Worm (Caenorhabditis elegans) whole organism, young adult: ENCODE results near the gene nol-56.

ENCODE experiments used
- T26A5.8 ChIP-seq: sonication (generic microtip); optimal IDR thresholded peaks from 2 replicates; lab custom pipeline; 2016; ENCODE audit warnings: missing genetic modification characterization, missing compliant biosample characterization
- cebp-1 ChIP-seq, 2 experiments: fragments of 200-800 bp in 1 of 2; sonication (Bioruptor generic) in 1 of 2; sonication (generic microtip) in 1 of 2; IDR thresholded peaks in 1 of 2; optimal IDR thresholded peaks in 1 of 2; 2 replicates each; pipeline versions ENCODE4 v1.3.6 to Lab custom; 2017 to 2022; ENCODE audit warnings: missing compliant biosample characterization in 2 of 2, missing genetic modification characterization in 2 of 2, mild to moderate bottlenecking in 1 of 2, missing genetic modification reagents in 1 of 2, moderate library complexity in 1 of 2
- him-1 ChIP-seq: sonication (generic microtip); optimal IDR thresholded peaks from 2 replicates; lab custom pipeline; 2016; ENCODE audit warnings: missing genotype, missing genetic modification reagents, missing genetic modification characterization, missing compliant biosample characterization
- lin-40 ChIP-seq: sonication (generic microtip); optimal IDR thresholded peaks from 2 replicates; lab custom pipeline; 2016; ENCODE audit warnings: missing genetic modification characterization, mild to moderate bottlenecking, missing compliant biosample characterization, missing genotype, missing genetic modification reagents
- lsy-27 ChIP-seq: sonication (generic microtip); optimal IDR thresholded peaks from 2 replicates; lab custom pipeline; 2017; ENCODE audit warnings: missing genetic modification characterization, mild to moderate bottlenecking, missing compliant biosample characterization, antibody characterized with exemption, missing genotype, borderline replicate concordance; ENCODE audit not compliant: insufficient read depth
- nhr-90 ChIP-seq: sonication (generic microtip); optimal IDR thresholded peaks from 2 replicates; lab custom pipeline; 2016; ENCODE audit warnings: missing genotype, mild to moderate bottlenecking, missing genetic modification characterization, missing compliant biosample characterization
- pha-4 ChIP-seq: fragments of 150-350 bp; sonication (generic microtip); optimal IDR thresholded peaks from 2 replicates; lab custom pipeline; 2014; ENCODE audit warnings: missing biosample characterization, missing genetic modification reagents, missing genetic modification characterization
- snpc-4 ChIP-seq, 5 experiments: fragments of 150-350 bp in 1 of 5; sonication (generic microtip) in 4 of 5; optimal IDR thresholded peaks; 2 replicates each; lab custom pipeline; 2014 to 2018; ENCODE audit warnings: missing genetic modification characterization in 5 of 5, missing biosample characterization in 3 of 5, antibody characterized with exemption in 2 of 5, mild to moderate bottlenecking in 2 of 5, missing compliant biosample characterization in 2 of 5, missing genotype in 2 of 5, moderate library complexity in 2 of 5, missing genetic modification reagents in 1 of 5
- ztf-6 ChIP-seq: fragments of 200-800 bp; sonication (Bioruptor generic); IDR thresholded peaks from 2 replicates; pipeline ENCODE4 v1.3.6; 2022; ENCODE audit warnings: missing genetic modification reagents, missing genetic modification characterization, missing compliant biosample characterization

ce11 chrV:10323537-10323936 is 29.2 kb downstream of the nol-56 start:
- no peak for TF ChIP-seq lin-40 (tag; lab: Kevin White, UChicago)
- TF ChIP-seq him-1 (tag; lab: Kevin White, UChicago) = no peak
- TF ChIP-seq cebp-1 (GFP tag; IDR thresholded peaks at IDR 0.05; lab: Robert Waterston, UW) = no peak
- no peak for TF ChIP-seq cebp-1 (tag; optimal IDR thresholded peaks at IDR 0.05; lab: Kevin White, UChicago)
- no peak for TF ChIP-seq T26A5.8 (tag; lab: Kevin White, UChicago)
- no peak for TF ChIP-seq nhr-90
- TF ChIP-seq snpc-4 (GFP tag; optimal IDR thresholded peaks at IDR 0.05; lab: Kevin White, UChicago) = no peak
- no peak for TF ChIP-seq snpc-4 (tag; optimal IDR thresholded peaks at IDR 0.05; lab: Kevin White, UChicago)
- no peak for TF ChIP-seq pha-4 (tag; lab: Kevin White, UChicago)
- TF ChIP-seq lsy-27 (tag; lab: Kevin White, UChicago) = no peak
- TF ChIP-seq ztf-6 (GFP tag; lab: Robert Waterston, UW) = no peak
